Worm (Caenorhabditis elegans) whole organism, late embryonic: Measurements from ENCODE around the gene C52A10.3.

Experiments
- ama-1 ChIP-seq: fragments of 150-350 bp; optimal IDR thresholded peaks from 2 replicates; lab custom pipeline; 2014
- ceh-31 ChIP-seq: sonication (generic microtip); optimal IDR thresholded peaks from 2 replicates; lab custom pipeline; 2016; ENCODE audit warnings: missing genetic modification characterization, missing compliant biosample characterization
- lim-6 ChIP-seq: sonication (generic microtip); optimal IDR thresholded peaks from 2 replicates; lab custom pipeline; 2016; ENCODE audit warnings: missing genetic modification characterization, missing compliant biosample characterization
- nhr-11 ChIP-seq: fragments of 150-350 bp; optimal IDR thresholded peaks from 2 replicates; lab custom pipeline; 2014; ENCODE audit warnings: missing biosample characterization, missing genetic modification characterization
- tbx-7 ChIP-seq: sonication (generic microtip); optimal IDR thresholded peaks from 2 replicates; lab custom pipeline; 2016; ENCODE audit warnings: missing genotype, missing genetic modification characterization, missing compliant biosample characterization

- TF ChIP-seq tbx-7 (tag; lab: Kevin White, UChicago) (no peak), ama-1 (lab: Kevin White, UChicago) (no peak), nhr-11 (tag; lab: Kevin White, UChicago) (no peak), ceh-31 (tag; lab: Kevin White, UChicago) (no peak), lim-6 (tag; lab: Kevin White, UChicago) (no peak)
These were observed 16.3 kb downstream of the C52A10.3 start, which contains the start of gene Y49G5B.1 for ce11 chrV:5223044-5223443.
